Worm (Caenorhabditis elegans): ENCODE data around the gene nlp-31.

Gene nlp-31

DNA sequence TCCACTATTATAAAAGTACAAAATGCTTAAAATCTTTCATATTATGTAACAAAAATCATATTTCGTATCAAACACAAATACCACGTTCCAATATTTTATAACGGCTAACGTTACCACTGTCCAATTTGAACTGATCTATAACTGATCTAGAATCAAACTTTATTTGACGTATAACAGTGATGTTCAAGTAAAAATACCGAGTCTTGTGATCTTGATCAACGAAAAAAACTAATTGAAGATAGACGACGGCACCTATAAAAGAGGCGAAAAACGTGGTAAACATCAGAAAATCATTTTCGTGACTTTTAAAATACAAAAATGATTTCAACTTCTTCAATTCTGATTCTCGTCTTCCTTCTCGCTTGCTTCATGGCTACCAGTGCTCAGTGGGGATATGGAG is 7.8 kb downstream of the nlp-31 start, which contains the start of gene nlp-28:
nlp-28 (plus strand) TSS at position 285 of the 400 bp plus-strand sequence.
- no peak for TF ChIP-seq unc-62 (GFP tag; optimal IDR thresholded peaks at IDR 0.05)
- no peak for TF ChIP-seq nhr-23 (tag; optimal IDR thresholded peaks at IDR 0.05)
- TF ChIP-seq nhr-11 (tag; optimal IDR thresholded peaks at IDR 0.05) = no peak
- no peak for TF ChIP-seq unc-39 (tag; optimal IDR thresholded peaks at IDR 0.05)
- no peak for TF ChIP-seq ceh-28 (tag; optimal IDR thresholded peaks at IDR 0.05)
- no peak for TF ChIP-seq jun-1 (tag; optimal IDR thresholded peaks at IDR 0.05)
- TF ChIP-seq ztf-11 (tag; optimal IDR thresholded peaks at IDR 0.05) = no peak
- no peak for TF ChIP-seq hmg-11 (tag; optimal IDR thresholded peaks at IDR 0.05)
- TF ChIP-seq R02D3.7 (tag; optimal IDR thresholded peaks at IDR 0.05) = no peak

DNA sequence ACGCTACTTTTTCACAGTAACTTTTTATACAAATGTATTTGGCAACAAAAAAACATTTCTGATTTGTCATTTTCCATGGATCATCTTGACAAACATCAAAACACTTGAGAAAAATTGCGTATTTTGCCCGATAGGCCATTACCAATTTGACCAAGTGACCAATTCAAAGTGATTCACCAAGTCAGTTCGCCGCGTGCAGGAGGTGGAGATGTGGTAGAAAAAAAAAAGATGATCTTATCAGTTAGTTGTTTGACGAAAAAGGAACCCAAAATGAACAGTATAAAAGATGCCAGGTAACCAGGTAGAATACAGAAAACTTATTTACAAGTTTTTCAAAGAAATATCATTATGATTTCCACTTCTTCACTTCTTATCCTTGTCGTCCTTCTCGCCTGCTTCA is 9.2 kb downstream of the nlp-31 start, which contains the start of gene nlp-27:
nlp-27 (plus strand) TSS at position 309 of the 400 bp plus-strand sequence.
- TF ChIP-seq zag-1 (tag; optimal IDR thresholded peaks at IDR 0.05) = no peak
- TF ChIP-seq ceh-16 (tag; optimal IDR thresholded peaks at IDR 0.05) = no peak
- TF ChIP-seq skn-1 (tag; optimal IDR thresholded peaks at IDR 0.05) = no peak
- no peak for TF ChIP-seq ztf-4 (tag; optimal IDR thresholded peaks at IDR 0.05)
- TF ChIP-seq nhr-77 (tag; optimal IDR thresholded peaks at IDR 0.05) = no peak
- no peak for TF ChIP-seq nhr-25 (tag; optimal IDR thresholded peaks at IDR 0.05)
- TF ChIP-seq nhr-23 (tag; optimal IDR thresholded peaks at IDR 0.05) = peak; percentile 23

DNA sequence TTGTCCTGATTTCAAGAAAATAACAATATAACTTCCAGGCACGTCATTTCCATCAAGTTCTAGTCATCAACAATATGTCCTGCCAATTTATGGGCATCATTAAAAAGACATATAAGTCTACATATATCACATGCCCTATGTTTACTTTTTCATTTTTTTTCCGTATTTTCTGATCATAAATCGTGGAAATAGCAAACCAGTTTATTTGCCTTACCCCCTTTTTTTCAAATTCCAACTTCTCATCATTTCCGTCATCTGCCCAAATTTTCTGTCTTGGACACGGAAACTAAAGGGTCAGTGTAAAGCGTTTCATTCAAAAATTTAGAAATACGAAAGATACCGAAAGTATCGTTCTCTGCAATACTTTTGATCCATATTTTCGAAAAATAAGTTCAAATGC is 12.5 kb downstream of the nlp-31 start:
- TF ChIP-seq egl-5 (tag; optimal IDR thresholded peaks at IDR 0.05) = no peak

DNA sequence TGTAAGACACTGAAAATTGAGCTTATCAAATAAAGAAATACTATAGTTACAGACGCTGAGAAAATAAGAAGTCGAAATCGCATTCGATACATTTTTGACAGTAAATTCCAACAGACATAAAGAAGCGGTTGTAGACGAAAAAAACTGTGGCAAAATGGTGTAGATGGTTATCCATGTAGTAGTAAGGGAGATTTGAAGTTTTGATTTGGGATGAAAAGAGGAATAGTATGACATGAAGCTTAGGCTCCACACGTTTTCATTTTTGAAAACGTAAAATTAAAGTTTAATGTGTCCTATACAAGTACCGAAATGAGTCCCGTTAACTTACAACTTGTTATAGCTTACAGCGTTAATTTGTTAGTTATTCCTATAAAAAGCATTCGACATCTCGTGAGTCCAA is 14.2 kb downstream of the nlp-31 start, which contains the start of gene K09D9.9:
K09D9.9 (minus strand) TSS at position 101 of the 400 bp plus-strand sequence.
- TF ChIP-seq mml-1 (tag; optimal IDR thresholded peaks at IDR 0.05) (no peak), ztf-4 (tag; optimal IDR thresholded peaks at IDR 0.05) (no peak), sea-2 (GFP tag; optimal IDR thresholded peaks at IDR 0.05) (no peak), fkh-10 (GFP tag; optimal IDR thresholded peaks at IDR 0.05) (no peak), egl-27 (tag; optimal IDR thresholded peaks at IDR 0.05) (no peak), lin-39 (tag; optimal IDR thresholded peaks at IDR 0.05) (no peak), ama-1 (optimal IDR thresholded peaks at IDR 0.05) (no peak), daf-12 (tag; optimal IDR thresholded peaks at IDR 0.05) (no peak), lin-15B (tag; optimal IDR thresholded peaks at IDR 0.05) (no peak), jun-1 (tag; optimal IDR thresholded peaks at IDR 0.05) (no peak), nhr-25 (tag; optimal IDR thresholded peaks at IDR 0.05) (no peak), fkh-2 (tag; optimal IDR thresholded peaks at IDR 0.05) (no peak)

DNA sequence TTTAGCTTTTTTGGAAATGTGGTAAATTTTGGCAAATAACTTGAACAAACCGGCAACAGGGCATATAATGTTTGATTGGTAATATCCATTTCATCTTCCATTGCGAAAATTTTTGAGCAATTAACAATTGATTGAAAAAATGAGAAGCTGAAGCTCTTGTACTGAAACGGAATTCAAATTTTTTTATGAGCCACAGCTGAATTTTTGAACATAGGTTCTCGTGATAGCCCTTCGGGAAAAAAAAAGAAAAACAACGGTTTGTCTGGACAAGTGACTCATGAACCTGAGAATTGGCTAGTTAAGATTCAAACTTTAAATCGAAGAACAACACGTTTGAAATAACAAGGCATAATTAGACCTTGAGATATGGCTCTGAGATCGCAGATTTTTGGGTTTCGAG is 16.0 kb downstream of the nlp-31 start, which contains the start of gene srx-62:
srx-62 (minus strand) TSS at position 101 of the 400 bp plus-strand sequence.
- TF ChIP-seq nhr-11 (tag; optimal IDR thresholded peaks at IDR 0.05) = no peak
- TF ChIP-seq ceh-9 (tag; optimal IDR thresholded peaks at IDR 0.05) = no peak
- no peak for TF ChIP-seq ceh-28 (tag; optimal IDR thresholded peaks at IDR 0.05)
- no peak for TF ChIP-seq elt-1 (tag; optimal IDR thresholded peaks at IDR 0.05)
- TF ChIP-seq fkh-2 (tag; optimal IDR thresholded peaks at IDR 0.05) = no peak
- no peak for TF ChIP-seq nhr-43 (tag; optimal IDR thresholded peaks at IDR 0.05; ENCODE audit: poor library complexity, severe bottlenecking)
- no peak for TF ChIP-seq egl-5 (tag; optimal IDR thresholded peaks at IDR 0.05)
- TF ChIP-seq nhr-23 (tag; optimal IDR thresholded peaks at IDR 0.05) = no peak
- no peak for TF ChIP-seq nhr-12 (tag; optimal IDR thresholded peaks at IDR 0.05)
- TF ChIP-seq lsy-12 (tag; optimal IDR thresholded peaks at IDR 0.05) = no peak
- no peak for TF ChIP-seq nhr-76 (tag; optimal IDR thresholded peaks at IDR 0.05)
- TF ChIP-seq fos-1 (tag; optimal IDR thresholded peaks at IDR 0.05) = no peak
- TF ChIP-seq nhr-28 (tag; optimal IDR thresholded peaks at IDR 0.05) = no peak
- TF ChIP-seq ztf-4 (tag; optimal IDR thresholded peaks at IDR 0.05) = no peak

DNA sequence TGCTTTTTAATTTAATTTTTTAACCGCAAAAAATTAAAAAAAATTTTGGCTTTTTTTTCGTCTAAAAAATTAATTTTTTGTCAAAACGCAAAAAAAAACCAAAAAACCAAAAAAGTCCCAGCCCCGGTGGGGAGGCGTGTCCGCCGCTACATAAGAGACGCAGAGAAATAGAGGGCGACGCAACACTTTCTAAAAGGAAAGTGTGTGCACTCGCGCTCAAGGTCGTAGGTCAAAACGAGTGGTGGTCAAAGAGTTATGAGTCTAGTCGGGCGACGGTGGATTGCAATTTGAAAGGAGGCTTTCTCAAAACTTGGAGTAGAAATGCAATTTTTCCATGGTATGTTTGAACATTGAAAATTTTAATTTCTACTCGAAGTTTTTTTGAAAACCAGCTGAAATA is 24.7 kb downstream of the nlp-31 start:
- TF ChIP-seq hmg-11 (tag; optimal IDR thresholded peaks at IDR 0.05) = no peak
- no peak for TF ChIP-seq daf-12 (tag; optimal IDR thresholded peaks at IDR 0.05)
- no peak for TF ChIP-seq ama-1 (optimal IDR thresholded peaks at IDR 0.05)
- TF ChIP-seq ceh-16 (tag; optimal IDR thresholded peaks at IDR 0.05) = no peak
- TF ChIP-seq nhr-43 (tag; optimal IDR thresholded peaks at IDR 0.05; ENCODE audit: poor library complexity, severe bottlenecking) = no peak
- no peak for TF ChIP-seq zag-1 (tag; optimal IDR thresholded peaks at IDR 0.05)
- no peak for TF ChIP-seq nhr-11 (tag; optimal IDR thresholded peaks at IDR 0.05)
- no peak for TF ChIP-seq elt-2 (tag; optimal IDR thresholded peaks at IDR 0.05)
- TF ChIP-seq ZK546.5 (tag; optimal IDR thresholded peaks at IDR 0.05) = no peak
- TF ChIP-seq snpc-4 (tag; optimal IDR thresholded peaks at IDR 0.05) = no peak
- TF ChIP-seq skn-1 (tag; optimal IDR thresholded peaks at IDR 0.05) = no peak
- no peak for TF ChIP-seq lsy-12 (tag; optimal IDR thresholded peaks at IDR 0.05)
- TF ChIP-seq unc-39 (tag; optimal IDR thresholded peaks at IDR 0.05) = no peak
- TF ChIP-seq lin-15B (tag; optimal IDR thresholded peaks at IDR 0.05) = no peak
- no peak for TF ChIP-seq nhr-76 (tag; optimal IDR thresholded peaks at IDR 0.05)
- no peak for TF ChIP-seq ztf-4 (tag; optimal IDR thresholded peaks at IDR 0.05)
- no peak for TF ChIP-seq fkh-2 (tag; optimal IDR thresholded peaks at IDR 0.05)
- TF ChIP-seq sea-2 (GFP tag; optimal IDR thresholded peaks at IDR 0.05) = no peak
- no peak for TF ChIP-seq aly-2 (tag; optimal IDR thresholded peaks at IDR 0.05)
